Fruit fly (Drosophila melanogaster): ENCODE data around the gene RecQ5.

The RecQ5 gene

dm6 chr3L:14631964-14632758 lies at the start of gene RecQ5, which contains the start of gene dlp (continued):
- TF ChIP-seq CG3407 (GFP tag; optimal IDR thresholded peaks at IDR 0.05) (peak; percentile 34), CG6683 (GFP tag; optimal IDR thresholded peaks at IDR 0.05) (peak; percentile 20), Elba2 (GFP tag; optimal IDR thresholded peaks at IDR 0.05) (no peak), bbx (GFP tag; IDR thresholded peaks at IDR 0.05; ENCODE audit: partially characterized antibody) (peak; percentile 98), CG11696 (GFP tag; IDR thresholded peaks at IDR 0.05) (no peak), CG34224 (GFP tag; IDR thresholded peaks at IDR 0.05; ENCODE audit: partially characterized antibody) (peak; percentile 90), CG14014 (GFP tag; IDR thresholded peaks at IDR 0.05) (peak; percentile 75), CG14710 (tag; optimal IDR thresholded peaks at IDR 0.05) (peak; percentile 89), CG18262 (tag; optimal IDR thresholded peaks at IDR 0.05) (peak; percentile 76), TFAM (GFP tag; optimal IDR thresholded peaks at IDR 0.05) (no peak), pum (GFP tag; optimal IDR thresholded peaks at IDR 0.05) (peak; percentile 75), CG4617 (GFP tag; optimal IDR thresholded peaks at IDR 0.05; ENCODE audit: borderline replicate concordance) (peak; percentile 38), CG17361 (GFP tag; IDR thresholded peaks at IDR 0.05) (peak; percentile 67), CG14667 (GFP tag; IDR thresholded peaks at IDR 0.05) (no peak), lola (GFP tag; optimal IDR thresholded peaks at IDR 0.05) (peak in 1 of 3 experiments; percentile 82), ERR (GFP tag; optimal IDR thresholded peaks at IDR 0.05) (peak; percentile 53), lilli (GFP tag; optimal IDR thresholded peaks at IDR 0.05) (peak; percentile 77), CG18599 (GFP tag; optimal IDR thresholded peaks at IDR 0.05) (peak; percentile 76), tup (GFP tag; optimal IDR thresholded peaks at IDR 0.05) (peak; percentile 43), hbn (GFP tag; IDR thresholded peaks at IDR 0.05; ENCODE audit: partially characterized antibody) (peak; percentile 86), CG10565 (GFP tag; optimal IDR thresholded peaks at IDR 0.05) (no peak), mld (GFP tag; IDR thresholded peaks at IDR 0.05; ENCODE audit: partially characterized antibody) (peak; percentile 96), zf30C (GFP tag; optimal IDR thresholded peaks at IDR 0.05) (peak; percentile 25), CG15514 (GFP tag; optimal IDR thresholded peaks at IDR 0.05) (peak; percentile 55), CG10274 (GFP tag; optimal IDR thresholded peaks at IDR 0.05) (no peak), crc (GFP tag; optimal IDR thresholded peaks at IDR 0.05) (no peak), emc (GFP tag; optimal IDR thresholded peaks at IDR 0.05) (no peak), Atf-2 (GFP tag; optimal IDR thresholded peaks at IDR 0.05) (peak; percentile 45), run (tag; optimal IDR thresholded peaks at IDR 0.05) (peak; percentile 57), pros (GFP tag; optimal IDR thresholded peaks at IDR 0.05) (peak; percentile 20), ewg (GFP tag; optimal IDR thresholded peaks at IDR 0.05) (peak; percentile 60), Atf6 (GFP tag; IDR thresholded peaks at IDR 0.05) (peak; percentile 65), CG31365 (tag; optimal IDR thresholded peaks at IDR 0.05) (peak; percentile 79), CG3838 (GFP tag; optimal IDR thresholded peaks at IDR 0.05) (peak; percentile 35), kay (GFP tag; optimal IDR thresholded peaks at IDR 0.05) (peak; percentile 72), CG14860 (GFP tag; IDR thresholded peaks at IDR 0.05; ENCODE audit: partially characterized antibody) (peak; percentile 75; the same call in 1 of the 3 replicates), yki (optimal IDR thresholded peaks at IDR 0.05) (no peak), CG11085 (GFP tag; IDR thresholded peaks at IDR 0.05) (peak; percentile 62; the same call in 1 of the 2 replicates), shn (GFP tag; optimal IDR thresholded peaks at IDR 0.05) (peak; percentile 10), CG7745 (tag; optimal IDR thresholded peaks at IDR 0.05) (no peak), CG6689 (GFP tag; IDR thresholded peaks at IDR 0.05) (peak; percentile 63), her (GFP tag; optimal IDR thresholded peaks at IDR 0.05) (peak; percentile 53), CG2129 (GFP tag; IDR thresholded peaks at IDR 0.05; ENCODE audit: partially characterized antibody) (peak; percentile 76), CG17829 (tag; optimal IDR thresholded peaks at IDR 0.05) (peak; percentile 77), ato (GFP tag; IDR thresholded peaks at IDR 0.05; ENCODE audit: partially characterized antibody) (peak; percentile 91), CG3065 (GFP tag; optimal IDR thresholded peaks at IDR 0.05) (peak; percentile 72), slou (GFP tag; optimal IDR thresholded peaks at IDR 0.05) (peak; percentile 64), CG1647 (GFP tag; optimal IDR thresholded peaks at IDR 0.05) (no peak)
